Fruit fly (Drosophila melanogaster) whole organism, embryonic: ENCODE data around the gene CG14342.

Source experiments
- Antp ChIP-seq: fragments of 200-800 bp; sonication (Bioruptor generic); optimal IDR thresholded peaks from 3 replicates; lab custom pipeline; 2016; ENCODE audit warnings: missing biosample characterization, missing genetic modification characterization
- Bdp1 ChIP-seq: fragments of 200-800 bp; sonication (Bioruptor generic); optimal IDR thresholded peaks from 3 replicates; lab custom pipeline; 2016; ENCODE audit warnings: missing biosample characterization, missing genetic modification characterization
- CG10209 ChIP-seq: fragments of 200-800 bp; sonication (Bioruptor generic); optimal IDR thresholded peaks from 3 replicates; lab custom pipeline; 2017; ENCODE audit warnings: missing biosample characterization, mild to moderate bottlenecking, missing genetic modification characterization, missing genetic modification reagents
- CG11093 ChIP-seq: fragments of 200-800 bp; sonication (Bioruptor generic); IDR thresholded peaks from 3 replicates; pipeline ENCODE4 v1.3.6; 2022; ENCODE audit warnings: missing biosample characterization, missing genetic modification characterization
- CG12391 ChIP-seq: fragments of 200-800 bp; sonication (Bioruptor generic); optimal IDR thresholded peaks from 3 replicates; lab custom pipeline; 2018; ENCODE audit warnings: missing biosample characterization, mild to moderate bottlenecking, missing genetic modification characterization, moderate library complexity
- CG13123 ChIP-seq: fragments of 200-800 bp; sonication (Bioruptor generic); optimal IDR thresholded peaks from 2 replicates; lab custom pipeline; 2016; ENCODE audit warnings: missing biosample characterization, missing genetic modification characterization
- CG14014 ChIP-seq: fragments of 200-800 bp; sonication (Bioruptor generic); IDR thresholded peaks from 2 replicates; pipeline ENCODE4 v1.3.6; 2022; ENCODE audit warnings: missing biosample characterization, missing genetic modification characterization
- CG15479 ChIP-seq: fragments of 200-800 bp; sonication (Bioruptor generic); optimal IDR thresholded peaks from 3 replicates; lab custom pipeline; 2019; ENCODE audit warnings: missing biosample characterization, mild to moderate bottlenecking, missing genetic modification characterization, moderate library complexity
- CG15514 ChIP-seq: fragments of 200-800 bp; sonication (Bioruptor generic); optimal IDR thresholded peaks from 3 replicates; lab custom pipeline; 2017; ENCODE audit warnings: missing biosample characterization, missing genetic modification characterization, mild to moderate bottlenecking, moderate library complexity, missing genetic modification reagents
- CG16815 ChIP-seq: fragments of 200-800 bp; sonication (Bioruptor generic); optimal IDR thresholded peaks from 3 replicates; lab custom pipeline; 2017; ENCODE audit warnings: missing biosample characterization, mild to moderate bottlenecking, missing genetic modification characterization
- CG17912 ChIP-seq: fragments of 200-800 bp; sonication (Bioruptor generic); optimal IDR thresholded peaks from 2 replicates; lab custom pipeline; 2018; ENCODE audit warnings: missing biosample characterization, mild to moderate bottlenecking, missing genetic modification characterization
- CG2678 ChIP-seq: fragments of 200-800 bp; sonication (Bioruptor generic); optimal IDR thresholded peaks from 3 replicates; lab custom pipeline; 2019; ENCODE audit warnings: missing biosample characterization, mild to moderate bottlenecking, missing genetic modification characterization, moderate library complexity
- CG3407 ChIP-seq: fragments of 200-800 bp; sonication (Bioruptor generic); optimal IDR thresholded peaks from 2 replicates; lab custom pipeline; 2018; ENCODE audit warnings: missing biosample characterization, mild to moderate bottlenecking, missing genetic modification characterization
- CG5180 ChIP-seq: fragments of 200-800 bp; sonication (Bioruptor generic); optimal IDR thresholded peaks from 3 replicates; lab custom pipeline; 2017; ENCODE audit warnings: missing biosample characterization, missing genetic modification characterization, mild to moderate bottlenecking, moderate library complexity, missing genetic modification reagents
- CG6272 ChIP-seq: fragments of 200-800 bp; sonication (Bioruptor generic); IDR thresholded peaks from 2 replicates; pipeline ENCODE4 v1.3.6; 2022; ENCODE audit warnings: missing biosample characterization, missing genetic modification characterization
- CG6654 ChIP-seq: fragments of 200-800 bp; sonication (Bioruptor generic); optimal IDR thresholded peaks from 2 replicates; lab custom pipeline; 2017; ENCODE audit warnings: missing biosample characterization, mild to moderate bottlenecking, missing genetic modification characterization
- CG8944 ChIP-seq: fragments of 200-800 bp; sonication (Bioruptor generic); optimal IDR thresholded peaks from 3 replicates; lab custom pipeline; 2016; ENCODE audit warnings: missing biosample characterization, missing genetic modification characterization
- E2f2 ChIP-seq: fragments of 200-800 bp; sonication (Bioruptor generic); IDR thresholded peaks from 2 replicates; pipeline ENCODE4 v1.3.6; 2022; ENCODE audit warnings: missing biosample characterization, missing genetic modification characterization
- HmgD ChIP-seq: fragments of 200-800 bp; sonication (Bioruptor generic); optimal IDR thresholded peaks from 3 replicates; lab custom pipeline; 2016; ENCODE audit warnings: missing biosample characterization, missing genetic modification characterization
- Hr3 ChIP-seq: fragments of 200-800 bp; sonication (Bioruptor generic); optimal IDR thresholded peaks from 3 replicates; lab custom pipeline; 2016; ENCODE audit warnings: missing biosample characterization, missing genetic modification characterization
- Hsf ChIP-seq: fragments of 200-800 bp; sonication (Bioruptor generic); optimal IDR thresholded peaks from 3 replicates; lab custom pipeline; 2016; ENCODE audit warnings: missing biosample characterization, missing genetic modification characterization
- Jarid2 ChIP-seq: fragments of 200-800 bp; sonication (Bioruptor generic); optimal IDR thresholded peaks from 3 replicates; lab custom pipeline; 2017; ENCODE audit warnings: mild to moderate bottlenecking, missing biosample characterization, missing genetic modification reagents, missing genetic modification characterization
- Spps ChIP-seq: fragments of 200-800 bp; sonication (Bioruptor generic); optimal IDR thresholded peaks from 2 replicates; lab custom pipeline; 2018; ENCODE audit warnings: missing biosample characterization, mild to moderate bottlenecking, missing genetic modification characterization
- Ssrp ChIP-seq: fragments of 200-800 bp; sonication (Bioruptor generic); optimal IDR thresholded peaks from 2 replicates; lab custom pipeline; 2018; ENCODE audit warnings: missing biosample characterization, mild to moderate bottlenecking, missing genetic modification characterization, moderate library complexity
- TFAM ChIP-seq: fragments of 200-800 bp; sonication (Bioruptor generic); optimal IDR thresholded peaks from 2 replicates; lab custom pipeline; 2017; ENCODE audit warnings: missing biosample characterization, missing genetic modification characterization, inconsistent platforms
- Xbp1 ChIP-seq: fragments of 200-800 bp; sonication (Bioruptor generic); optimal IDR thresholded peaks from 3 replicates; lab custom pipeline; 2016; ENCODE audit warnings: missing biosample characterization, mild to moderate bottlenecking, missing genetic modification characterization
- YL-1 ChIP-seq: fragments of 200-800 bp; sonication (Bioruptor generic); optimal IDR thresholded peaks from 3 replicates; lab custom pipeline; 2017; ENCODE audit warnings: missing biosample characterization, mild to moderate bottlenecking, missing genetic modification characterization
- al ChIP-seq: fragments of 200-800 bp; sonication (Bioruptor generic); IDR thresholded peaks from 2 replicates; pipeline ENCODE4 v1.3.6; 2022; ENCODE audit warnings: missing biosample characterization, missing genetic modification characterization
- cato ChIP-seq: fragments of 200-800 bp; sonication (Bioruptor generic); optimal IDR thresholded peaks from 2 replicates; lab custom pipeline; 2016; ENCODE audit warnings: missing biosample characterization, missing genetic modification characterization, borderline replicate concordance
- chif ChIP-seq, 2 experiments: fragments of 200-800 bp; sonication (Bioruptor generic); optimal IDR thresholded peaks; 3 replicates each; lab custom pipeline; 2016; ENCODE audit warnings: missing biosample characterization in 2 of 2, missing genetic modification characterization in 2 of 2
- chinmo ChIP-seq: fragments of 200-800 bp; sonication (Bioruptor generic); IDR thresholded peaks from 4 replicates; pipeline ENCODE4 v1.3.6; 2022; ENCODE audit warnings: missing biosample characterization, missing genetic modification characterization; ENCODE audit not compliant: partially characterized antibody
- dan ChIP-seq: fragments of 200-800 bp; sonication (Bioruptor generic); IDR thresholded peaks from 2 replicates; pipeline ENCODE4 v1.3.6; 2022; ENCODE audit warnings: missing biosample characterization, missing genetic modification characterization
- fd3F ChIP-seq: fragments of 200-800 bp; sonication (Bioruptor generic); optimal IDR thresholded peaks from 2 replicates; lab custom pipeline; 2018; ENCODE audit warnings: missing biosample characterization, mild to moderate bottlenecking, missing genetic modification characterization, moderate library complexity
- fd96Cb ChIP-seq: fragments of 200-800 bp; sonication (Bioruptor generic); optimal IDR thresholded peaks from 2 replicates; lab custom pipeline; 2018; ENCODE audit warnings: missing biosample characterization, mild to moderate bottlenecking, missing genetic modification characterization, moderate library complexity
- gcm ChIP-seq: fragments of 200-800 bp; sonication (Bioruptor generic); optimal IDR thresholded peaks from 2 replicates; lab custom pipeline; 2019; ENCODE audit warnings: missing biosample characterization, mild to moderate bottlenecking, missing genetic modification characterization, moderate library complexity
- gem ChIP-seq: fragments of 200-800 bp; sonication (Bioruptor generic); optimal IDR thresholded peaks from 2 replicates; lab custom pipeline; 2019; ENCODE audit warnings: missing biosample characterization, mild to moderate bottlenecking, missing genetic modification characterization, moderate library complexity
- nerfin-2 ChIP-seq: fragments of 200-800 bp; sonication (Bioruptor generic); IDR thresholded peaks from 2 replicates; pipeline ENCODE4 v1.3.6; 2022; ENCODE audit warnings: missing biosample characterization, missing genetic modification characterization; ENCODE audit not compliant: partially characterized antibody
- oc ChIP-seq: fragments of 200-800 bp; sonication (Bioruptor generic); optimal IDR thresholded peaks from 2 replicates; lab custom pipeline; 2018; ENCODE audit warnings: missing biosample characterization, mild to moderate bottlenecking, missing genetic modification characterization, moderate library complexity
- pum ChIP-seq: fragments of 200-800 bp; sonication (Bioruptor generic); optimal IDR thresholded peaks from 2 replicates; lab custom pipeline; 2016; ENCODE audit warnings: missing biosample characterization, missing genetic modification characterization
- salm ChIP-seq: fragments of 200-800 bp; sonication (Bioruptor generic); optimal IDR thresholded peaks from 2 replicates; lab custom pipeline; 2018; ENCODE audit warnings: missing biosample characterization, mild to moderate bottlenecking, missing genetic modification characterization
- sd ChIP-seq: fragments of 200-800 bp; sonication (Bioruptor generic); optimal IDR thresholded peaks from 3 replicates; lab custom pipeline; 2018; ENCODE audit warnings: missing biosample characterization, mild to moderate bottlenecking, missing genetic modification characterization, moderate library complexity
- slbo ChIP-seq: fragments of 200-800 bp; sonication (Bioruptor generic); IDR thresholded peaks from 2 replicates; pipeline ENCODE4 v1.3.6; 2022; ENCODE audit warnings: missing biosample characterization, missing genetic modification characterization
- stc ChIP-seq: fragments of 200-800 bp; sonication (Bioruptor generic); IDR thresholded peaks from 2 replicates; pipeline ENCODE4 v1.3.6; 2022; ENCODE audit warnings: missing biosample characterization, missing genetic modification characterization
- stwl ChIP-seq: fragments of 200-800 bp; sonication (Bioruptor generic); optimal IDR thresholded peaks from 3 replicates; lab custom pipeline; 2018; ENCODE audit warnings: missing biosample characterization, mild to moderate bottlenecking, missing genetic modification characterization, moderate library complexity
- sug ChIP-seq: fragments of 200-800 bp; optimal IDR thresholded peaks from 2 replicates; lab custom pipeline; 2019; ENCODE audit warnings: missing biosample characterization, mild to moderate bottlenecking, missing genetic modification characterization, moderate library complexity
- tgo ChIP-seq: fragments of 200-800 bp; sonication (Bioruptor generic); IDR thresholded peaks from 3 replicates; pipeline ENCODE4 v1.3.6; 2022; ENCODE audit warnings: missing biosample characterization, missing genetic modification characterization
- trh ChIP-seq: fragments of 200-800 bp; sonication (Bioruptor generic); optimal IDR thresholded peaks from 2 replicates; lab custom pipeline; 2016; ENCODE audit warnings: missing biosample characterization, missing genetic modification characterization
- unc-4 ChIP-seq: fragments of 200-800 bp; sonication (Bioruptor generic); IDR thresholded peaks from 2 replicates; pipeline ENCODE4 v1.3.6; 2022; ENCODE audit warnings: missing biosample characterization, missing genetic modification characterization; ENCODE audit not compliant: partially characterized antibody
- unpg ChIP-seq: fragments of 200-800 bp; sonication (Bioruptor generic); optimal IDR thresholded peaks from 3 replicates; lab custom pipeline; 2018; ENCODE audit warnings: missing biosample characterization, mild to moderate bottlenecking, missing genetic modification characterization, moderate library complexity
- z ChIP-seq: fragments of 200-800 bp; sonication (Bioruptor generic); IDR thresholded peaks from 3 replicates; pipeline ENCODE4 v1.3.6; 2022; ENCODE audit warnings: missing biosample characterization, missing genetic modification characterization

CG14342 gene

dm6 chr2L:1172704-1173107 lies 31.3 kb upstream of the CG14342 start, which contains the start of the genes Charon and CG4887 (continued):
- TF ChIP-seq Antp (GFP tag; lab: Kevin White, UChicago) (peak; percentile 81), Ssrp (tag; lab: Kevin White, UChicago) (peak; percentile 80), stc (GFP tag; lab: Robert Waterston, UW) (0 out of 2 replicates have a peak, but pooled peaks have one; percentile 26), gcm (GFP tag; lab: Kevin White, UChicago) (no peak), Hsf (GFP tag; lab: Kevin White, UChicago) (peak; percentile 89), Xbp1 (GFP tag; lab: Kevin White, UChicago) (peak; percentile 89), dan (no peak), tgo (GFP tag; lab: Robert Waterston, UW) (peak; percentile 84), trh (GFP tag; lab: Kevin White, UChicago) (peak; percentile 73), fd3F (GFP tag; lab: Kevin White, UChicago) (peak; percentile 76), chif (GFP tag; optimal IDR thresholded peaks at IDR 0.05; lab: Kevin White, UChicago) (peak; percentile 75 to 84), CG5180 (GFP tag; lab: Kevin White, UChicago) (no peak), Spps (tag; lab: Kevin White, UChicago) (peak; percentile 53), chinmo (no peak), HmgD (GFP tag; lab: Kevin White, UChicago) (peak; percentile 71), Bdp1 (GFP tag; lab: Kevin White, UChicago) (peak; percentile 71), CG16815 (GFP tag; lab: Kevin White, UChicago) (peak; percentile 61), CG17912 (GFP tag; lab: Kevin White, UChicago) (peak; percentile 19), cato (peak; percentile 79), TFAM (peak; percentile 8), sug (no peak), CG2678 (tag; lab: Kevin White, UChicago) (no peak), CG12391 (peak; percentile 88), gem (tag; lab: Kevin White, UChicago) (no peak), pum (GFP tag; lab: Kevin White, UChicago) (peak; percentile 90), nerfin-2 (GFP tag; lab: Robert Waterston, UW) (peak; percentile 32; the same call in 1 of the 2 replicates), oc (tag; lab: Kevin White, UChicago) (no peak), salm (tag; lab: Kevin White, UChicago) (peak; percentile 49), unpg (no peak), CG10209 (GFP tag; lab: Kevin White, UChicago) (peak; percentile 75), stwl (tag; lab: Kevin White, UChicago) (peak; percentile 77), fd96Cb (tag; lab: Kevin White, UChicago) (peak; percentile 65), slbo (GFP tag; lab: Robert Waterston, UW) (peak; percentile 92), al (GFP tag; lab: Robert Waterston, UW) (peak; percentile 82), CG8944 (GFP tag; lab: Kevin White, UChicago) (peak; percentile 85), YL-1 (GFP tag; lab: Kevin White, UChicago) (peak; percentile 85), Hr3 (GFP tag; lab: Kevin White, UChicago) (peak; percentile 83), z (no peak), sd (tag; lab: Kevin White, UChicago) (no peak), CG15479 (GFP tag; lab: Kevin White, UChicago) (no peak), unc-4 (GFP tag; lab: Robert Waterston, UW) (peak; percentile 79), E2f2 (peak; percentile 65; the same call in 1 of the 2 replicates), CG6654 (peak; percentile 16), CG15514 (GFP tag; lab: Kevin White, UChicago) (peak; percentile 79), CG13123 (GFP tag; lab: Kevin White, UChicago) (peak; percentile 70), Jarid2 (no peak), CG3407 (GFP tag; lab: Kevin White, UChicago) (no peak), CG14014 (GFP tag; lab: Robert Waterston, UW) (peak; percentile 71), CG11093 (peak; percentile 70; the same call in 2 of the 3 replicates), CG6272 (GFP tag; lab: Robert Waterston, UW) (peak; percentile 77)
